Fruit fly (Drosophila melanogaster): ENCODE results near the gene Nckx30C.

Nckx30C gene

dm6 chr2L:9705872-9706317 is 40.4 kb downstream of the Nckx30C start, which contains the start of gene CG31710 (continued):
- no peak for TF ChIP-seq CG6792 (GFP tag; optimal IDR thresholded peaks at IDR 0.05)
- peak; percentile 33 for TF ChIP-seq Lpt (GFP tag; optimal IDR thresholded peaks at IDR 0.05)
- no peak for TF ChIP-seq OdsH (GFP tag; optimal IDR thresholded peaks at IDR 0.05)
- no peak for TF ChIP-seq Hr4 (GFP tag; optimal IDR thresholded peaks at IDR 0.05)
- no peak for TF ChIP-seq Eip75B (GFP tag; optimal IDR thresholded peaks at IDR 0.05)
- peak; percentile 48; the same call in 1 of the 3 replicates for TF ChIP-seq CG6163 (GFP tag; IDR thresholded peaks at IDR 0.05)
- TF ChIP-seq Sox15 (GFP tag; optimal IDR thresholded peaks at IDR 0.05), result no peak
- no peak for TF ChIP-seq CG8119 (GFP tag; IDR thresholded peaks at IDR 0.05)

dm6 chr2L:9705291-9705690 is 41.0 kb downstream of the Nckx30C start:
- TF ChIP-seq Eip75B (GFP tag; optimal IDR thresholded peaks at IDR 0.05) (no peak), achi (GFP tag; optimal IDR thresholded peaks at IDR 0.05) (no peak), eg (GFP tag; IDR thresholded peaks at IDR 0.05) (no peak), CG8632 (GFP tag; optimal IDR thresholded peaks at IDR 0.05) (no peak), vri (GFP tag; optimal IDR thresholded peaks at IDR 0.05) (no peak), Met (GFP tag; optimal IDR thresholded peaks at IDR 0.05) (no peak), CG10669 (GFP tag; optimal IDR thresholded peaks at IDR 0.05) (no peak)

- 0 out of 3 replicates have a peak, but pooled peaks have one; percentile 36 for TF ChIP-seq CG6163 (GFP tag; IDR thresholded peaks at IDR 0.05)
- no peak for TF ChIP-seq Sox15 (GFP tag; optimal IDR thresholded peaks at IDR 0.05)
- no peak for TF ChIP-seq CG15336 (GFP tag; IDR thresholded peaks at IDR 0.05)
- 0 out of 3 replicates have a peak, but pooled peaks have one; percentile 14 for TF ChIP-seq CG8119 (GFP tag; IDR thresholded peaks at IDR 0.05)
- peak; percentile 27; the same call in 1 of the 3 replicates for TF ChIP-seq eg (GFP tag; IDR thresholded peaks at IDR 0.05)
- TF ChIP-seq CG34406 (GFP tag; optimal IDR thresholded peaks at IDR 0.05), result no peak
- no peak for TF ChIP-seq pdm3 (GFP tag; optimal IDR thresholded peaks at IDR 0.05)
- TF ChIP-seq Sox102F (GFP tag; optimal IDR thresholded peaks at IDR 0.05), result no peak
- TF ChIP-seq ss (GFP tag; optimal IDR thresholded peaks at IDR 0.05), result peak in 1 of 2 experiments; percentile 76
- no peak for TF ChIP-seq CG11902 (GFP tag; optimal IDR thresholded peaks at IDR 0.05)
- no peak for TF ChIP-seq Ets21C (GFP tag; optimal IDR thresholded peaks at IDR 0.05)
- TF ChIP-seq CG9139 (GFP tag; optimal IDR thresholded peaks at IDR 0.05), result no peak
- no peak for TF ChIP-seq svp (GFP tag)
- TF ChIP-seq dsx (GFP tag; optimal IDR thresholded peaks at IDR 0.05; ENCODE audit: poor library complexity, severe bottlenecking), result peak; percentile 43
- TF ChIP-seq cyc (GFP tag; optimal IDR thresholded peaks at IDR 0.05), result no peak
- peak; percentile 1 for TF ChIP-seq CG6276 (GFP tag; optimal IDR thresholded peaks at IDR 0.05)
- no peak for TF ChIP-seq CG1621 (tag; optimal IDR thresholded peaks at IDR 0.05)
- no peak for TF ChIP-seq Smox (GFP tag; optimal IDR thresholded peaks at IDR 0.05)
- TF ChIP-seq fkh (GFP tag; optimal IDR thresholded peaks at IDR 0.05), result no peak
Measured at dm6 chr2L:9704343-9704742, 42.0 kb downstream of the Nckx30C start.

dm6 chr2L:9703000-9703399 is 43.3 kb downstream of the Nckx30C start:
- no peak for TF ChIP-seq esn (GFP tag; optimal IDR thresholded peaks at IDR 0.05)
- TF ChIP-seq CG11902 (GFP tag; optimal IDR thresholded peaks at IDR 0.05), result no peak
- TF ChIP-seq fkh (GFP tag; optimal IDR thresholded peaks at IDR 0.05), result peak; percentile 25

- peak; percentile 41 for TF ChIP-seq vri (GFP tag; optimal IDR thresholded peaks at IDR 0.05)
- peak; percentile 7 for TF ChIP-seq dsx (GFP tag; optimal IDR thresholded peaks at IDR 0.05; ENCODE audit: poor library complexity, severe bottlenecking)
- no peak for TF ChIP-seq Blimp-1 (GFP tag; optimal IDR thresholded peaks at IDR 0.05)
- TF ChIP-seq Gug (GFP tag; IDR thresholded peaks at IDR 0.05), result no peak
- TF ChIP-seq Eip75B (GFP tag; optimal IDR thresholded peaks at IDR 0.05), result peak; percentile 10
- TF ChIP-seq CG6163 (GFP tag; IDR thresholded peaks at IDR 0.05), result peak; percentile 50; the same call in 1 of the 3 replicates
- peak; percentile 43 for TF ChIP-seq pdm3 (GFP tag; optimal IDR thresholded peaks at IDR 0.05)
- no peak for TF ChIP-seq Lpt (GFP tag; optimal IDR thresholded peaks at IDR 0.05)
- peak; percentile 41 for TF ChIP-seq fkh (GFP tag; optimal IDR thresholded peaks at IDR 0.05)
- TF ChIP-seq CG6792 (GFP tag; optimal IDR thresholded peaks at IDR 0.05), result peak; percentile 38
- peak; percentile 53; the same call in 1 of the 3 replicates for TF ChIP-seq CG8119 (GFP tag; IDR thresholded peaks at IDR 0.05)
- peak; percentile 88 for TF ChIP-seq svp (GFP tag)
- peak; percentile 39 for TF ChIP-seq cyc (GFP tag; optimal IDR thresholded peaks at IDR 0.05)
- TF ChIP-seq Hr38 (GFP tag; optimal IDR thresholded peaks at IDR 0.05), result no peak
- TF ChIP-seq lz (GFP tag; optimal IDR thresholded peaks at IDR 0.05), result peak; percentile 45
- TF ChIP-seq Smox (GFP tag; optimal IDR thresholded peaks at IDR 0.05), result no peak
- TF ChIP-seq CG10631 (GFP tag; optimal IDR thresholded peaks at IDR 0.05), result peak; percentile 52
- TF ChIP-seq CG31627 (GFP tag; optimal IDR thresholded peaks at IDR 0.05), result peak; percentile 30
- TF ChIP-seq topi (GFP tag; optimal IDR thresholded peaks at IDR 0.05), result peak; percentile 38
- TF ChIP-seq ss (GFP tag; optimal IDR thresholded peaks at IDR 0.05), result peak in 1 of 2 experiments; percentile 32
- peak; percentile 9 for TF ChIP-seq Sox102F (GFP tag; optimal IDR thresholded peaks at IDR 0.05)
- peak; percentile 27 for TF ChIP-seq Hr4 (GFP tag; optimal IDR thresholded peaks at IDR 0.05)
- no peak for TF ChIP-seq CG11294 (GFP tag; IDR thresholded peaks at IDR 0.05)
- TF ChIP-seq CG34406 (GFP tag; optimal IDR thresholded peaks at IDR 0.05), result peak; percentile 25
- no peak for TF ChIP-seq CG15336 (GFP tag; IDR thresholded peaks at IDR 0.05)
- peak; percentile 60 for TF ChIP-seq Eip78C (GFP tag)
- TF ChIP-seq CG3919 (GFP tag; optimal IDR thresholded peaks at IDR 0.05), result peak; percentile 40
- TF ChIP-seq CG11762 (GFP tag; optimal IDR thresholded peaks at IDR 0.05; ENCODE audit: insufficient read depth), result peak; percentile 9
Measured at dm6 chr2L:9700454-9700853, 45.8 kb downstream of the Nckx30C start, which contains the start of gene pelo. Gene pelo, plus strand, starts transcription at chr2L:9700810.

Data from whole organism, prepupa.